Fruit fly (Drosophila melanogaster) whole organism, embryonic: ENCODE data around the gene CG42495.

Experiments
- ATbp ChIP-seq: fragments of 200-800 bp; sonication (Bioruptor generic); optimal IDR thresholded peaks from 2 replicates; lab custom pipeline; 2017; ENCODE audit warnings: missing biosample characterization, mild to moderate bottlenecking, missing genetic modification characterization, missing genetic modification reagents
- Blimp-1 ChIP-seq: fragments of 200-800 bp; sonication (Bioruptor generic); optimal IDR thresholded peaks from 3 replicates; lab custom pipeline; 2018; ENCODE audit warnings: missing biosample characterization, missing genetic modification characterization, mild to moderate bottlenecking, moderate library complexity, missing genetic modification reagents
- C15 ChIP-seq: fragments of 200-800 bp; sonication (Bioruptor generic); IDR thresholded peaks from 3 replicates; pipeline ENCODE4 v1.3.6; 2022; ENCODE audit warnings: missing biosample characterization, missing genetic modification characterization
- CG11085 ChIP-seq: fragments of 200-800 bp; sonication (Bioruptor generic); IDR thresholded peaks from 2 replicates; pipeline ENCODE4 v1.3.6; 2022; ENCODE audit warnings: missing biosample characterization, missing genetic modification characterization
- CG12769 ChIP-seq: fragments of 200-800 bp; sonication (Bioruptor generic); optimal IDR thresholded peaks from 2 replicates; lab custom pipeline; 2019; ENCODE audit warnings: missing biosample characterization, mild to moderate bottlenecking, missing genetic modification characterization, moderate library complexity
- CG12942 ChIP-seq: fragments of 200-800 bp; sonication (Bioruptor generic); optimal IDR thresholded peaks from 3 replicates; lab custom pipeline; 2016; ENCODE audit warnings: missing biosample characterization, missing genetic modification characterization
- CG13624 ChIP-seq: fragments of 200-800 bp; sonication (Bioruptor generic); optimal IDR thresholded peaks from 2 replicates; lab custom pipeline; 2016; ENCODE audit warnings: missing biosample characterization, missing genetic modification characterization
- CG14050 ChIP-seq: fragments of 200-800 bp; sonication (Bioruptor generic); IDR thresholded peaks from 3 replicates; pipeline ENCODE4 v1.3.6; 2022; ENCODE audit warnings: missing biosample characterization, missing genetic modification characterization
- CG14667 ChIP-seq: fragments of 200-800 bp; sonication (Bioruptor generic); IDR thresholded peaks from 2 replicates; pipeline ENCODE4 v1.3.6; 2022; ENCODE audit warnings: missing biosample characterization, missing genetic modification characterization
- CG1603 ChIP-seq: fragments of 200-800 bp; sonication (Bioruptor generic); optimal IDR thresholded peaks from 2 replicates; lab custom pipeline; 2019; ENCODE audit warnings: missing biosample characterization, mild to moderate bottlenecking, missing genetic modification characterization, moderate library complexity
- CG1647 ChIP-seq: fragments of 200-800 bp; sonication (Bioruptor generic); optimal IDR thresholded peaks from 3 replicates; lab custom pipeline; 2016; ENCODE audit warnings: missing biosample characterization, missing genetic modification characterization
- CG17568 ChIP-seq: fragments of 200-800 bp; sonication (Bioruptor generic); optimal IDR thresholded peaks from 2 replicates; lab custom pipeline; 2018; ENCODE audit warnings: missing biosample characterization, mild to moderate bottlenecking, missing genetic modification characterization, moderate library complexity
- CG17912 ChIP-seq: fragments of 200-800 bp; sonication (Bioruptor generic); optimal IDR thresholded peaks from 2 replicates; lab custom pipeline; 2018; ENCODE audit warnings: missing biosample characterization, mild to moderate bottlenecking, missing genetic modification characterization
- CG18262 ChIP-seq: fragments of 200-800 bp; optimal IDR thresholded peaks from 3 replicates; lab custom pipeline; 2019; ENCODE audit warnings: missing biosample characterization, mild to moderate bottlenecking, missing genetic modification characterization, moderate library complexity
- CG32772 ChIP-seq: fragments of 200-800 bp; sonication (Bioruptor generic); IDR thresholded peaks from 2 replicates; pipeline ENCODE4 v1.3.6; 2022; ENCODE audit warnings: missing biosample characterization, missing genetic modification characterization
- CG3407 ChIP-seq: fragments of 200-800 bp; sonication (Bioruptor generic); optimal IDR thresholded peaks from 2 replicates; lab custom pipeline; 2018; ENCODE audit warnings: missing biosample characterization, mild to moderate bottlenecking, missing genetic modification characterization
- CG6254 ChIP-seq: fragments of 200-800 bp; sonication (Bioruptor generic); optimal IDR thresholded peaks from 3 replicates; lab custom pipeline; 2017; ENCODE audit warnings: mild to moderate bottlenecking, missing biosample characterization, missing genetic modification reagents, missing genetic modification characterization
- CG6654 ChIP-seq: fragments of 200-800 bp; sonication (Bioruptor generic); optimal IDR thresholded peaks from 2 replicates; lab custom pipeline; 2017; ENCODE audit warnings: missing biosample characterization, mild to moderate bottlenecking, missing genetic modification characterization
- CHES-1-like ChIP-seq: fragments of 200-800 bp; sonication (Bioruptor generic); optimal IDR thresholded peaks from 2 replicates; lab custom pipeline; 2016; ENCODE audit warnings: missing biosample characterization, missing genetic modification characterization
- Chrac-16 ChIP-seq: fragments of 200-800 bp; sonication (Bioruptor generic); optimal IDR thresholded peaks from 3 replicates; lab custom pipeline; 2016; ENCODE audit warnings: missing biosample characterization, missing genetic modification characterization
- CoRest ChIP-seq: fragments of 200-800 bp; sonication (Bioruptor generic); optimal IDR thresholded peaks from 3 replicates; lab custom pipeline; 2018; ENCODE audit warnings: missing biosample characterization, mild to moderate bottlenecking, missing genetic modification characterization, moderate library complexity
- Doc2 ChIP-seq: fragments of 200-800 bp; sonication (Bioruptor generic); IDR thresholded peaks from 2 replicates; pipeline ENCODE4 v1.3.6; 2022; ENCODE audit warnings: missing biosample characterization, missing genetic modification characterization
- Fer2 ChIP-seq: fragments of 200-800 bp; sonication (Bioruptor generic); optimal IDR thresholded peaks from 2 replicates; lab custom pipeline; 2018; ENCODE audit warnings: missing biosample characterization, mild to moderate bottlenecking, missing genetic modification characterization, moderate library complexity
- H15 ChIP-seq: fragments of 200-800 bp; sonication (Bioruptor generic); IDR thresholded peaks from 3 replicates; pipeline ENCODE4 v1.3.6; 2022; ENCODE audit warnings: missing biosample characterization, missing genetic modification characterization
- H2.0 ChIP-seq: fragments of 200-800 bp; sonication (Bioruptor generic); IDR thresholded peaks from 2 replicates; pipeline ENCODE4 v1.3.6; 2022; ENCODE audit warnings: missing biosample characterization, missing genetic modification characterization
- HHEX ChIP-seq: fragments of 200-800 bp; sonication (Bioruptor generic); optimal IDR thresholded peaks from 3 replicates; lab custom pipeline; 2017; ENCODE audit warnings: missing biosample characterization, mild to moderate bottlenecking, missing genetic modification characterization, missing genetic modification reagents
- MESR4 ChIP-seq: fragments of 200-800 bp; sonication (Bioruptor generic); optimal IDR thresholded peaks from 2 replicates; lab custom pipeline; 2018; ENCODE audit warnings: missing biosample characterization, mild to moderate bottlenecking, missing genetic modification characterization, moderate library complexity
- Max ChIP-seq: fragments of 200-800 bp; sonication (Bioruptor generic); optimal IDR thresholded peaks from 2 replicates; lab custom pipeline; 2016; ENCODE audit warnings: missing biosample characterization, mild to moderate bottlenecking, missing genetic modification characterization
- Oli ChIP-seq: fragments of 200-800 bp; sonication (Bioruptor generic); optimal IDR thresholded peaks from 2 replicates; lab custom pipeline; 2018; ENCODE audit warnings: missing biosample characterization, mild to moderate bottlenecking, missing genetic modification characterization, moderate library complexity
- Rfx ChIP-seq: fragments of 200-800 bp; sonication (Bioruptor generic); IDR thresholded peaks from 2 replicates; pipeline ENCODE4 v1.3.6; 2022; ENCODE audit warnings: missing biosample characterization, missing genetic modification characterization
- Rx ChIP-seq: fragments of 200-800 bp; sonication (Bioruptor generic); IDR thresholded peaks from 2 replicates; pipeline ENCODE4 v1.3.6; 2022; ENCODE audit warnings: missing biosample characterization, missing genetic modification characterization
- Stat92E ChIP-seq, 3 experiments: fragments of >200 bp in 2 of 3; fragments of 200-800 bp in 1 of 3; sonication (Bioruptor generic) in 1 of 3; optimal IDR thresholded peaks; 2 replicates each; lab custom pipeline; 2017 to 2019; ENCODE audit warnings: missing biosample characterization in 3 of 3, missing genetic modification characterization in 3 of 3, mild to moderate bottlenecking in 1 of 3, moderate library complexity in 1 of 3
- Tbp ChIP-seq: fragments of >200 bp; optimal IDR thresholded peaks from 2 replicates; lab custom pipeline; 2018; ENCODE audit warnings: missing biosample characterization, missing genetic modification characterization
- YL-1 ChIP-seq: fragments of 200-800 bp; sonication (Bioruptor generic); optimal IDR thresholded peaks from 3 replicates; lab custom pipeline; 2017; ENCODE audit warnings: missing biosample characterization, mild to moderate bottlenecking, missing genetic modification characterization
- ase ChIP-seq: fragments of 200-800 bp; sonication (Bioruptor generic); IDR thresholded peaks from 3 replicates; pipeline ENCODE4 v1.3.6; 2022; ENCODE audit warnings: missing biosample characterization, missing genetic modification characterization
- bsh ChIP-seq, 2 experiments: fragments of 200-800 bp; sonication (Bioruptor generic); optimal IDR thresholded peaks; 2 replicates each; lab custom pipeline; 2017 to 2018; ENCODE audit warnings: mild to moderate bottlenecking in 2 of 2, missing biosample characterization in 2 of 2, missing genetic modification characterization in 2 of 2, moderate library complexity in 1 of 2
- chif ChIP-seq, 2 experiments: fragments of 200-800 bp; sonication (Bioruptor generic); optimal IDR thresholded peaks; 3 replicates each; lab custom pipeline; 2016; ENCODE audit warnings: missing biosample characterization in 2 of 2, missing genetic modification characterization in 2 of 2
- chm ChIP-seq: fragments of 200-800 bp; sonication (Bioruptor generic); IDR thresholded peaks from 2 replicates; pipeline ENCODE4 v1.3.6; 2022; ENCODE audit warnings: missing biosample characterization, missing genetic modification characterization
- ci ChIP-seq: fragments of 200-800 bp; sonication (Bioruptor generic); IDR thresholded peaks from 3 replicates; pipeline ENCODE4 v1.3.6; 2022; ENCODE audit warnings: missing biosample characterization, missing genetic modification characterization
- dysf ChIP-seq: fragments of 200-800 bp; sonication (Bioruptor generic); IDR thresholded peaks from 3 replicates; pipeline ENCODE4 v1.3.6; 2022; ENCODE audit warnings: missing biosample characterization, missing genetic modification characterization
- fd3F ChIP-seq: fragments of 200-800 bp; sonication (Bioruptor generic); optimal IDR thresholded peaks from 2 replicates; lab custom pipeline; 2018; ENCODE audit warnings: missing biosample characterization, mild to moderate bottlenecking, missing genetic modification characterization, moderate library complexity
- fru ChIP-seq: fragments of >200 bp; optimal IDR thresholded peaks from 2 replicates; lab custom pipeline; 2017
- insv ChIP-seq, 2 experiments: fragments of 200-800 bp; sonication (Bioruptor generic); optimal IDR thresholded peaks; 3 replicates each; lab custom pipeline; 2016 to 2018; ENCODE audit warnings: missing biosample characterization in 2 of 2, missing genetic modification characterization in 2 of 2
- otp ChIP-seq: fragments of 200-800 bp; sonication (Bioruptor generic); IDR thresholded peaks from 3 replicates; pipeline ENCODE4, ENCODE4 v1.3.6; 2022; ENCODE audit warnings: missing biosample characterization, missing genetic modification characterization
- peb ChIP-seq: fragments of 200-800 bp; sonication (Bioruptor generic); IDR thresholded peaks from 2 replicates; pipeline ENCODE4 v1.3.6; 2022; ENCODE audit warnings: missing biosample characterization, missing genetic modification characterization
- pum ChIP-seq: fragments of 200-800 bp; sonication (Bioruptor generic); optimal IDR thresholded peaks from 2 replicates; lab custom pipeline; 2016; ENCODE audit warnings: missing biosample characterization, missing genetic modification characterization
- ro ChIP-seq: fragments of 200-800 bp; sonication (Bioruptor generic); IDR thresholded peaks from 2 replicates; pipeline ENCODE4 v1.3.6; 2022; ENCODE audit warnings: missing biosample characterization, missing genetic modification characterization
- schlank ChIP-seq: fragments of 200-800 bp; sonication (Bioruptor generic); optimal IDR thresholded peaks from 2 replicates; lab custom pipeline; 2018; ENCODE audit warnings: missing biosample characterization, mild to moderate bottlenecking, missing genetic modification characterization
- tx ChIP-seq: fragments of 200-800 bp; sonication (Bioruptor generic); optimal IDR thresholded peaks from 2 replicates; lab custom pipeline; 2016; ENCODE audit warnings: missing biosample characterization, missing genetic modification characterization
- usp ChIP-seq: fragments of >200 bp; optimal IDR thresholded peaks from 2 replicates; lab custom pipeline; 2017; ENCODE audit warnings: missing biosample characterization, missing genetic modification characterization
- vnd ChIP-seq: fragments of 200-800 bp; sonication (Bioruptor generic); IDR thresholded peaks from 3 replicates; pipeline ENCODE4 v1.3.6; 2022; ENCODE audit warnings: missing biosample characterization, missing genetic modification characterization; ENCODE audit not compliant: partially characterized antibody

CG42495 gene

DNA sequence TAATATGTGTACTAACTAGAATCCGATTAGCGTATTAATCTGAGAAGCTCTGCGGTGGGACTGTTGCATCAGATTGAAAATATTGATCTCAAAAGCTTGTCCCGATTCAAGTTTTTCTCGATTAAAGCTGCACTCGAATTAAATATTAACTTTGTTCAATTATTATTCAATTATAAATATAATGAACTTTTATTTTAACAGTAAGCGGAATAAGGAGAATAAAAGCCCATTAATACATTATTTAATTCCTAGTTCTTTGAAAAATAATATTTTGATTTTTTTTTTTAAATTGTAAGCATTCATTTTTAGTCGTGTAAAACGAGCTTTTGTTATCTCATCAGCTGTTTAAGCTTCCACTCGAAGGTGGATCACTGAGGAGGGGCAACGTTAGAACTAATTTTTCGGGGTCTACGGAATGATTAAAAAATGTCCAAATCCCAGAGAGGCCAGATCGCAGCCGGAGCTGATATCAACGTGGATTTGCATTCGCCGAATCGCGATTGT lies 8.3 kb downstream of the CG42495 start, which contains the start of the genes GNBP2 and GNBP1 (continued):
- TF ChIP-seq Stat92E (GFP tag; optimal IDR thresholded peaks at IDR 0.05; lab: Kevin White, UChicago), result no peak
- TF ChIP-seq usp (GFP tag; lab: Kevin White, UChicago), result no peak
- TF ChIP-seq H15 (GFP tag; lab: Robert Waterston, UW), result 0 out of 3 replicates have a peak, but pooled peaks have one; percentile 26
- no peak for TF ChIP-seq insv (GFP tag; optimal IDR thresholded peaks at IDR 0.05; lab: Kevin White, UChicago)
- peak; percentile 42 for TF ChIP-seq Oli (tag; lab: Kevin White, UChicago)
- TF ChIP-seq CG13624 (GFP tag; lab: Kevin White, UChicago), result no peak
- no peak for TF ChIP-seq otp (GFP tag; lab: Robert Waterston, UW)
- TF ChIP-seq CG18262 (tag; lab: Kevin White, UChicago), result peak; percentile 68
- TF ChIP-seq CHES-1-like (GFP tag; lab: Kevin White, UChicago), result no peak
- TF ChIP-seq pum, result no peak
- no peak for TF ChIP-seq CG12942 (GFP tag; lab: Kevin White, UChicago)
- TF ChIP-seq CG1647, result no peak
- no peak for TF ChIP-seq CG17568 (GFP tag; lab: Kevin White, UChicago)
- peak; percentile 66; the same call in 2 of the 3 replicates for TF ChIP-seq C15
- TF ChIP-seq vnd, result no peak
- TF ChIP-seq CG11085 (GFP tag; lab: Robert Waterston, UW), result no peak
- TF ChIP-seq dysf (GFP tag; lab: Robert Waterston, UW), result peak; percentile 79; the same call in 2 of the 3 replicates
- no peak for TF ChIP-seq Blimp-1 (GFP tag; lab: Kevin White, UChicago)
- no peak for TF ChIP-seq chif (GFP tag; optimal IDR thresholded peaks at IDR 0.05; lab: Kevin White, UChicago)
- no peak for TF ChIP-seq tx
- TF ChIP-seq CoRest (tag; lab: Kevin White, UChicago), result peak; percentile 64
- TF ChIP-seq Chrac-16 (GFP tag; lab: Kevin White, UChicago), result no peak
- TF ChIP-seq fru, result no peak
- no peak for TF ChIP-seq MESR4 (GFP tag; lab: Kevin White, UChicago)
- no peak; the same call in 1 of the 2 replicates for TF ChIP-seq CG32772 (GFP tag; lab: Robert Waterston, UW)
- peak in 1 of 2 experiments; percentile 66 for TF ChIP-seq bsh (GFP tag; optimal IDR thresholded peaks at IDR 0.05; lab: Kevin White, UChicago)
- no peak for TF ChIP-seq CG1603 (tag; lab: Kevin White, UChicago)
- no peak for TF ChIP-seq YL-1
- peak; percentile 18 for TF ChIP-seq CG6254
- no peak for TF ChIP-seq schlank
- TF ChIP-seq fd3F (GFP tag; lab: Kevin White, UChicago), result peak; percentile 24
- TF ChIP-seq Tbp (GFP tag; lab: Kevin White, UChicago), result no peak
- peak; percentile 24; the same call in 1 of the 3 replicates for TF ChIP-seq CG14050 (GFP tag; lab: Robert Waterston, UW)
- TF ChIP-seq CG14667, result peak; percentile 53; the same call in 1 of the 2 replicates
- 0 out of 2 replicates have a peak, but pooled peaks have one; percentile 7 for TF ChIP-seq H2.0 (GFP tag; lab: Robert Waterston, UW)
- TF ChIP-seq CG17912 (GFP tag; lab: Kevin White, UChicago), result no peak
- peak; percentile 22 for TF ChIP-seq Max (GFP tag; lab: Kevin White, UChicago)
- TF ChIP-seq Fer2 (tag; lab: Kevin White, UChicago), result no peak
- no peak for TF ChIP-seq CG12769 (tag; lab: Kevin White, UChicago)
- peak; percentile 76 for TF ChIP-seq Rfx (GFP tag; lab: Robert Waterston, UW)
- TF ChIP-seq chm (GFP tag; lab: Robert Waterston, UW), result no peak
- peak; percentile 46 for TF ChIP-seq ATbp
- TF ChIP-seq peb, result peak; percentile 32; the same call in 1 of the 2 replicates
- no peak for TF ChIP-seq CG6654 (GFP tag; lab: Kevin White, UChicago)
- no peak for TF ChIP-seq Rx
- no peak for TF ChIP-seq ro
- TF ChIP-seq ase, result no peak; the same call in 2 of the 3 replicates
- no peak for TF ChIP-seq ci (GFP tag; lab: Robert Waterston, UW)
- peak; percentile 55 for TF ChIP-seq HHEX (GFP tag; lab: Kevin White, UChicago)
- no peak for TF ChIP-seq Doc2 (GFP tag; lab: Robert Waterston, UW)
- TF ChIP-seq CG3407 (GFP tag; lab: Kevin White, UChicago), result no peak
